Worm (Caenorhabditis elegans): ENCODE results near the gene vap-2.

DNA sequence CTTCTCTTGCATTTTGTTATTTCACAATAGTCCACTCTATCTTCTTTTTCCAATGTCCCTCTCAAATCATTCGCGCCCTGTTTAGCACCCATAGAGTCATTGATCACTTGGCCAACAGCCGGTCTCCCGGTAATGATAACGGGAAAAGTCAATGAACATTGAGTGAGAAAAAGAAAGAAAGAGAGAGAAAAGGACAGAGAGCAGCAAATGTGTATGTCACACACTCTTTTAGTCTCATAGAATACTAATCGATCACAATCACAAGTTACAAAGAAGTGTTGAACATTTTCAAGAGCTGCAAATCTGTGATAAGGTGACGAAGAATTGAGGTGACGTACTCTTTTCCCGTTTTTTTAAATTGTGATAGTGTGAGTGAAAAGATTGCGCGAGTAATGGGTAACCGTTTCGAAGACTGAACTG is 20.2 kb downstream of the vap-2 start:
- TF ChIP-seq mls-2 (tag; optimal IDR thresholded peaks at IDR 0.05) = no peak
- TF ChIP-seq ceh-39 (tag; optimal IDR thresholded peaks at IDR 0.05) = no peak
- TF ChIP-seq nhr-76 (tag; optimal IDR thresholded peaks at IDR 0.05) = no peak
- TF ChIP-seq nhr-237 (tag; optimal IDR thresholded peaks at IDR 0.05) = no peak
